Worm (Caenorhabditis elegans) whole organism, late embryonic: Measurements from ENCODE around the gene D1014.7.

Experiments used
- Y22D7AL.16 ChIP-seq: sonication (generic microtip); optimal IDR thresholded peaks from 2 replicates; lab custom pipeline; 2016; ENCODE audit warnings: missing genetic modification characterization, missing compliant biosample characterization
- ama-1 ChIP-seq: fragments of 150-350 bp; optimal IDR thresholded peaks from 2 replicates; lab custom pipeline; 2014
- ets-4 ChIP-seq: sonication (generic microtip); optimal IDR thresholded peaks from 2 replicates; lab custom pipeline; 2016; ENCODE audit warnings: missing genetic modification characterization, missing compliant biosample characterization
- fkh-6 ChIP-seq: sonication (generic microtip); optimal IDR thresholded peaks from 2 replicates; lab custom pipeline; 2016; ENCODE audit warnings: missing genetic modification characterization, missing compliant biosample characterization
- hlh-15 ChIP-seq: sonication (generic microtip); optimal IDR thresholded peaks from 2 replicates; lab custom pipeline; 2016; ENCODE audit warnings: missing genetic modification characterization, missing compliant biosample characterization
- hlh-30 ChIP-seq: sonication (generic microtip); optimal IDR thresholded peaks from 2 replicates; lab custom pipeline; 2017; ENCODE audit warnings: antibody characterized with exemption, missing genetic modification characterization, missing compliant biosample characterization; ENCODE audit not compliant: insufficient read depth
- mec-3 ChIP-seq: sonication (generic microtip); optimal IDR thresholded peaks from 2 replicates; lab custom pipeline; 2016; ENCODE audit warnings: borderline replicate concordance, missing genetic modification characterization, missing compliant biosample characterization
- pag-3 ChIP-seq: sonication (generic microtip); optimal IDR thresholded peaks from 2 replicates; lab custom pipeline; 2016; ENCODE audit warnings: missing compliant biosample characterization, missing genetic modification characterization, borderline replicate concordance
- ref-2 ChIP-seq: sonication (generic microtip); optimal IDR thresholded peaks from 2 replicates; lab custom pipeline; 2016; ENCODE audit warnings: missing genetic modification characterization, missing compliant biosample characterization
- unc-3 ChIP-seq, 2 experiments: fragments of 200-800 bp in 1 of 2; sonication (Bioruptor generic) in 1 of 2; sonication (generic microtip) in 1 of 2; conservative IDR thresholded peaks in 1 of 2; optimal IDR thresholded peaks in 1 of 2; 2 replicates each; pipeline versions ENCODE4 v1.3.6 to Lab custom; 2016 to 2022; ENCODE audit warnings: missing compliant biosample characterization in 2 of 2, missing genetic modification characterization in 2 of 2, missing genetic modification reagents in 1 of 2

ce11 chrV:8099306-8099705 lies 18.8 kb upstream of the D1014.7 start, which contains the start of gene sdz-23:
- no peak for TF ChIP-seq pag-3 (tag; lab: Kevin White, UChicago)
- TF ChIP-seq hlh-30 (tag; lab: Kevin White, UChicago): no peak
- no peak for TF ChIP-seq ets-4 (tag; lab: Kevin White, UChicago)
- no peak for TF ChIP-seq Y22D7AL.16 (tag; lab: Kevin White, UChicago)
- no peak for TF ChIP-seq mec-3
- TF ChIP-seq ref-2 (tag; lab: Kevin White, UChicago): no peak
- no peak for TF ChIP-seq unc-3 (GFP tag; conservative IDR thresholded peaks at IDR 0.05; lab: Robert Waterston, UW)
- TF ChIP-seq unc-3 (tag; optimal IDR thresholded peaks at IDR 0.05; lab: Kevin White, UChicago): no peak
- no peak for TF ChIP-seq hlh-15 (tag; lab: Kevin White, UChicago)
- TF ChIP-seq ama-1 (lab: Kevin White, UChicago): no peak
- no peak for TF ChIP-seq fkh-6
